Fruit fly (Drosophila melanogaster) whole organism, wandering third instar larva: ENCODE measurements around the gene CG15283.

Experiments used
- Abd-B ChIP-seq: fragments of >200 bp; optimal IDR thresholded peaks from 2 replicates; lab custom pipeline; 2017; ENCODE audit warnings: missing biosample characterization, missing genetic modification characterization
- CG32264 ChIP-seq: fragments of 200-800 bp; sonication (Bioruptor generic); optimal IDR thresholded peaks from 2 replicates; lab custom pipeline; 2016; ENCODE audit warnings: missing biosample characterization, missing genetic modification characterization
- CG9705 ChIP-seq: fragments of 200-800 bp; sonication (Bioruptor generic); optimal IDR thresholded peaks from 2 replicates; lab custom pipeline; 2018; ENCODE audit warnings: missing biosample characterization, mild to moderate bottlenecking, missing genetic modification characterization
- CrebA ChIP-seq: fragments of 200-800 bp; sonication (Bioruptor generic); optimal IDR thresholded peaks from 2 replicates; lab custom pipeline; 2016; ENCODE audit warnings: missing biosample characterization, mild to moderate bottlenecking, missing genetic modification characterization, borderline replicate concordance
- Dfd ChIP-seq: fragments of >200 bp; optimal IDR thresholded peaks from 2 replicates; lab custom pipeline; 2017; ENCODE audit warnings: missing biosample characterization, missing genetic modification characterization
- Dif ChIP-seq: fragments of 200-275, 200-300 bp; sonication (Bioruptor generic); optimal IDR thresholded peaks from 2 replicates; lab custom pipeline; 2018; ENCODE audit warnings: missing biosample characterization, missing genetic modification characterization; ENCODE audit not compliant: partially characterized antibody
- GATAd ChIP-seq: sonication (Bioruptor generic); optimal IDR thresholded peaks from 2 replicates; lab custom pipeline; 2016; ENCODE audit warnings: missing biosample characterization, missing genetic modification characterization
- Hr78 ChIP-seq: fragments of >200 bp; optimal IDR thresholded peaks from 2 replicates; lab custom pipeline; 2017; ENCODE audit warnings: missing biosample characterization, missing genetic modification characterization
- Hr83 ChIP-seq: fragments of 200-300 bp; sonication (Bioruptor generic); optimal IDR thresholded peaks from 2 replicates; lab custom pipeline; 2016; ENCODE audit warnings: missing biosample characterization, mild to moderate bottlenecking, missing genetic modification characterization, moderate library complexity; ENCODE audit not compliant: poor library complexity, severe bottlenecking
- Jra ChIP-seq: sonication (Bioruptor generic); optimal IDR thresholded peaks from 2 replicates; lab custom pipeline; 2016; ENCODE audit warnings: missing biosample characterization, missing genetic modification characterization
- Mio ChIP-seq: sonication (Bioruptor generic); optimal IDR thresholded peaks from 2 replicates; lab custom pipeline; 2016; ENCODE audit warnings: missing biosample characterization, missing genetic modification characterization
- N ChIP-seq: fragments of >200 bp; optimal IDR thresholded peaks from 2 replicates; lab custom pipeline; 2018; ENCODE audit warnings: missing biosample characterization, missing external identifiers, missing genetic modification characterization
- OdsH ChIP-seq: fragments of 200-800 bp; sonication (Bioruptor generic); optimal IDR thresholded peaks from 2 replicates; lab custom pipeline; 2016; ENCODE audit warnings: missing biosample characterization, mild to moderate bottlenecking, missing genetic modification characterization
- Sp1 ChIP-seq: fragments of 200-800 bp; sonication (Bioruptor generic); optimal IDR thresholded peaks from 3 replicates; lab custom pipeline; 2019; ENCODE audit warnings: missing biosample characterization, mild to moderate bottlenecking, missing genetic modification characterization, moderate library complexity
- br ChIP-seq: fragments of 200-800 bp; sonication (Bioruptor generic); optimal IDR thresholded peaks from 2 replicates; lab custom pipeline; 2016; ENCODE audit warnings: missing biosample characterization, missing genetic modification characterization
- brk ChIP-seq: fragments of 200-800 bp; sonication (Bioruptor generic); optimal IDR thresholded peaks from 2 replicates; lab custom pipeline; 2016; ENCODE audit warnings: missing biosample characterization, mild to moderate bottlenecking, missing genetic modification characterization
- dl ChIP-seq, 2 experiments: fragments of 175-275, 200-275 bp in 1 of 2; fragments of 200-275 bp in 1 of 2; sonication (Bioruptor generic); optimal IDR thresholded peaks; lab custom pipeline; 2018; ENCODE audit warnings: mild to moderate bottlenecking in 2 of 2, missing biosample characterization in 2 of 2, missing genetic modification characterization in 2 of 2, moderate library complexity in 2 of 2; ENCODE audit not compliant: partially characterized antibody in 2 of 2, insufficient read depth in 1 of 2
- dsf ChIP-seq: sonication (Bioruptor generic); optimal IDR thresholded peaks from 2 replicates; lab custom pipeline; 2016; ENCODE audit warnings: missing biosample characterization, missing genetic modification characterization, borderline replicate concordance
- ey ChIP-seq: fragments of 200-800 bp; sonication (Bioruptor generic); optimal IDR thresholded peaks from 2 replicates; lab custom pipeline; 2016; ENCODE audit warnings: missing biosample characterization, missing genetic modification characterization
- foxo ChIP-seq, 2 experiments: fragments of 200-800 bp; sonication (Bioruptor generic); optimal IDR thresholded peaks; 2 replicates in 1 of 2; 3 replicates in 1 of 2; lab custom pipeline; 2016 to 2017; ENCODE audit warnings: missing biosample characterization in 2 of 2, missing genetic modification characterization in 2 of 2
- h ChIP-seq: fragments of 200-800 bp; sonication (Bioruptor generic); optimal IDR thresholded peaks from 3 replicates; lab custom pipeline; 2016; ENCODE audit warnings: missing biosample characterization, mild to moderate bottlenecking, missing genetic modification characterization
- jim ChIP-seq: fragments of 175-275, 200-325 bp; sonication (Bioruptor generic); optimal IDR thresholded peaks from 2 replicates; lab custom pipeline; 2016; ENCODE audit warnings: missing biosample characterization, mild to moderate bottlenecking, missing genetic modification characterization
- lola ChIP-seq: fragments of >200 bp; optimal IDR thresholded peaks from 2 replicates; lab custom pipeline; 2017; ENCODE audit warnings: missing biosample characterization, missing genetic modification characterization
- psq ChIP-seq: fragments of 200-800 bp; sonication (Bioruptor generic); optimal IDR thresholded peaks from 3 replicates; lab custom pipeline; 2017; ENCODE audit warnings: missing biosample characterization, mild to moderate bottlenecking, missing genetic modification characterization, moderate library complexity
- rgr ChIP-seq: fragments of 200-800 bp; sonication (Bioruptor generic); optimal IDR thresholded peaks from 3 replicates; lab custom pipeline; 2016; ENCODE audit warnings: missing biosample characterization, mild to moderate bottlenecking, missing genetic modification characterization
- sage ChIP-seq: fragments of 200-800 bp; sonication (Bioruptor generic); optimal IDR thresholded peaks from 2 replicates; lab custom pipeline; 2016; ENCODE audit warnings: missing biosample characterization, mild to moderate bottlenecking, missing genetic modification characterization
- sv ChIP-seq: fragments of 200-800 bp; sonication (Bioruptor generic); optimal IDR thresholded peaks from 3 replicates; lab custom pipeline; 2016; ENCODE audit warnings: missing biosample characterization, missing genetic modification characterization
- tai ChIP-seq: sonication (Bioruptor generic); optimal IDR thresholded peaks from 2 replicates; lab custom pipeline; 2016; ENCODE audit warnings: missing biosample characterization, missing genetic modification characterization
- woc ChIP-seq: sonication (Bioruptor generic); optimal IDR thresholded peaks from 2 replicates; lab custom pipeline; 2016; ENCODE audit warnings: missing biosample characterization, mild to moderate bottlenecking, missing genetic modification characterization

The CG15283 gene

dm6 chr2L:14488866-14489462 is 38.2 kb upstream of the CG15283 start:
- TF ChIP-seq Hr83 (GFP tag; lab: Kevin White, UChicago) (no peak), Mio (GFP tag; lab: Kevin White, UChicago) (no peak), CG9705 (GFP tag; lab: Kevin White, UChicago) (no peak), N (GFP tag; lab: Kevin White, UChicago) (no peak), Dif (no peak), lola (GFP tag; lab: Kevin White, UChicago) (no peak), woc (GFP tag; lab: Kevin White, UChicago) (no peak), ey (GFP tag; lab: Kevin White, UChicago) (no peak), h (GFP tag; lab: Kevin White, UChicago) (no peak), Jra (no peak), Sp1 (GFP tag; lab: Kevin White, UChicago) (no peak), sv (no peak), brk (GFP tag; lab: Kevin White, UChicago) (no peak), tai (GFP tag; lab: Kevin White, UChicago) (no peak), jim (GFP tag; lab: Kevin White, UChicago) (no peak), dsf (GFP tag; lab: Kevin White, UChicago) (no peak), foxo (GFP tag; optimal IDR thresholded peaks at IDR 0.05; lab: Kevin White, UChicago) (no peak), rgr (no peak), Dfd (no peak), CG32264 (GFP tag; lab: Kevin White, UChicago) (no peak)

DNA sequence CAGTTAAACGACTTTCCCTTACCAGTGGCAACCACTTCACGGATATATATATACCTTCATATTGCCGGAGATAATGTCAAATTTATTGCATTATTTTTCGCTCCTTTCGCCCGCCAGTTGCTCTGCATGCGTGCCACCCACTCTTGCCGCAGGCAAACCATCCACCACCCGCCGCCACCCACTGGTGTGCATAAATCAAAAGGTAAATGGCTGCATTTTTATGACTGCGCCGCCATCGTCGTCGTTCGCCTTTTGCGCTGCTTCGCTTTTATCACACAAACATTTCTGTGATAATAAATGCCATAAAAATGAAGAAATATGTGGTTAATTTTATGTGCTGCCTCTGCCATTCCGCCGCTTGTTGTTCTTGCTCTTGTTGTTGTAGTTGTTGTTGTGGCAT is 37.4 kb upstream of the CG15283 start:
- TF ChIP-seq Sp1 (GFP tag; lab: Kevin White, UChicago): no peak
- TF ChIP-seq CG9705 (GFP tag; lab: Kevin White, UChicago): no peak
- no peak for TF ChIP-seq N (GFP tag; lab: Kevin White, UChicago)
- no peak for TF ChIP-seq psq
- TF ChIP-seq Dif: no peak
- no peak for TF ChIP-seq GATAd (GFP tag; lab: Kevin White, UChicago)
- no peak for TF ChIP-seq brk (GFP tag; lab: Kevin White, UChicago)
- no peak for TF ChIP-seq lola (GFP tag; lab: Kevin White, UChicago)
- TF ChIP-seq sage (GFP tag; lab: Kevin White, UChicago): no peak
- no peak for TF ChIP-seq br
- TF ChIP-seq Hr78 (GFP tag; lab: Kevin White, UChicago): no peak

DNA sequence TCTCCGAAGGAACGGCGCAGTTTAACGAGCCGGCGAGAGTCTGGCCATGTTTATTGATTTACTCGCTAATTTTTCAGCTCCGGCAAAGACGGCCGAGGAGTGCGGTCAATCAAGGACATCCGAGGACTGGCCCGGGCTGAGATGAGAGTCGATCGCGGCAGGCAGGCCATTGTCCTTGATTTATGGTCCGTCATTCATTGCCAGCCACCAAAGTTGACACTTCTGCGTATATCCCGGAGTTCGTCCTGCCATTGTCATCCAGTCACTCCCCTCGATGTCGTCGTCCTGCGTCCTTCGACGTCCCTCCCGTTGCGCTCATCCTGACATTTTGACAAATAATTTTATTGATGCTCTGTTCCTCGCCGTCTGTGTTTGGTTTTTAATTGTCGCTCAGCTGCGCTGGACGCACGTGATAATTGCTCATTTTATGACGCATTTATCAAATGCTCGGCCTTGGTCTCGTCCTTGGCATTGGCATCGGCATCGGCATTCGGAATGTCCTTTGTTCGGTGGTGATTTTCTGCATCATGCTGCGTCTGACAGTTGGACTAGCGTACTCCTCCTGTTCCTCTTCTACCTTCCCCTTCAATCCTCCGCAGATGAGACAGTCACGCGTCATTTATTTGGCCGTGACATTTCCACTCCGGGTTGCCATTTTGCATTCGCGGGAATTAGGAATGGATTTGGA is 35.5 kb upstream of the CG15283 start:
- TF ChIP-seq tai (GFP tag; lab: Kevin White, UChicago) (no peak), GATAd (GFP tag; lab: Kevin White, UChicago) (no peak), Abd-B (GFP tag; lab: Kevin White, UChicago) (no peak), N (GFP tag; lab: Kevin White, UChicago) (no peak), lola (GFP tag; lab: Kevin White, UChicago) (no peak), jim (GFP tag; lab: Kevin White, UChicago) (no peak), h (GFP tag; lab: Kevin White, UChicago) (no peak), woc (GFP tag; lab: Kevin White, UChicago) (no peak)

- TF ChIP-seq psq (no peak), Dfd (no peak), woc (GFP tag; lab: Kevin White, UChicago) (no peak)
These were observed 34.1 kb upstream of the CG15283 start for dm6 chr2L:14484872-14485271.

DNA sequence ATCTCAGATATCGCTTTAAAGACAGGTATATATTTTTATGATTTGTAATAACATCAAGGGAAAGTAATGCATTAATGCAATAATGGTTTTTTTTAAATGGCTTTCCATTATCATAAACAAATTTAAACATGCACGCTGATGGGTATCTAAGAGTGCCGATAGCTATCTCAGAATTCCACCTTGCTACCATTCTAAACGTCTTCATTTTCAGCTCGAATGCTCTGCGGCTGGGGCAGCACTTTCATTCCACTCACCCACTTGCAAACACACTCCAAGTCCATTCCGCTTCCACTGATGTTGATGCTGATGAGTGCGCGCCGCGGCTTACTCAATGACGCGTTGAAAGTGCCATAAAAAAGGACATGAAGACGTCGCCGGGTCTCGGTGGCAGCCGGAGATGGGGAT is 33.2 kb upstream of the CG15283 start:
- TF ChIP-seq dl (GFP tag; optimal IDR thresholded peaks at IDR 0.05; lab: Kevin White, UChicago; ENCODE audit: insufficient read depth in 1 of 2, partially characterized antibody in 2 of 2) (no peak), Dif (no peak), Hr83 (GFP tag; lab: Kevin White, UChicago) (no peak), br (no peak), Sp1 (GFP tag; lab: Kevin White, UChicago) (no peak), foxo (GFP tag; optimal IDR thresholded peaks at IDR 0.05; lab: Kevin White, UChicago) (no peak), CrebA (GFP tag; lab: Kevin White, UChicago) (no peak), jim (GFP tag; lab: Kevin White, UChicago) (no peak), N (GFP tag; lab: Kevin White, UChicago) (no peak), OdsH (no peak), sage (GFP tag; lab: Kevin White, UChicago) (no peak), GATAd (GFP tag; lab: Kevin White, UChicago) (no peak), psq (no peak)
